Fruit fly (Drosophila melanogaster) whole organism, embryonic: ENCODE results near the gene PolA1.

Source experiments
- Aef1 ChIP-seq: fragments of 200-800 bp; sonication (Bioruptor generic); IDR thresholded peaks from 3 replicates; pipeline ENCODE4 v1.3.6; 2022; ENCODE audit warnings: missing biosample characterization, missing genetic modification characterization
- Bdp1 ChIP-seq: fragments of 200-800 bp; sonication (Bioruptor generic); optimal IDR thresholded peaks from 3 replicates; lab custom pipeline; 2016; ENCODE audit warnings: missing biosample characterization, missing genetic modification characterization
- Blimp-1 ChIP-seq: fragments of 200-800 bp; sonication (Bioruptor generic); optimal IDR thresholded peaks from 3 replicates; lab custom pipeline; 2018; ENCODE audit warnings: missing biosample characterization, missing genetic modification characterization, mild to moderate bottlenecking, moderate library complexity, missing genetic modification reagents
- BtbVII ChIP-seq: fragments of 200-800 bp; sonication (Bioruptor generic); optimal IDR thresholded peaks from 3 replicates; lab custom pipeline; 2017; ENCODE audit warnings: missing biosample characterization, mild to moderate bottlenecking, missing genetic modification characterization
- CG10274 ChIP-seq: fragments of 200-800 bp; sonication (Bioruptor generic); optimal IDR thresholded peaks from 3 replicates; lab custom pipeline; 2017; ENCODE audit warnings: missing biosample characterization, mild to moderate bottlenecking, missing genetic modification characterization
- CG10462 ChIP-seq: fragments of 200-800 bp; sonication (Bioruptor generic); optimal IDR thresholded peaks from 2 replicates; lab custom pipeline; 2016; ENCODE audit warnings: missing biosample characterization, missing genetic modification characterization
- CG10565 ChIP-seq: fragments of 200-800 bp; sonication (Bioruptor generic); optimal IDR thresholded peaks from 3 replicates; lab custom pipeline; 2016; ENCODE audit warnings: missing biosample characterization, mild to moderate bottlenecking, missing genetic modification characterization
- CG10654 ChIP-seq: fragments of 200-800 bp; sonication (Bioruptor generic); optimal IDR thresholded peaks from 2 replicates; lab custom pipeline; 2016; ENCODE audit warnings: missing biosample characterization, missing genetic modification characterization
- CG11093 ChIP-seq: fragments of 200-800 bp; sonication (Bioruptor generic); IDR thresholded peaks from 3 replicates; pipeline ENCODE4 v1.3.6; 2022; ENCODE audit warnings: missing biosample characterization, missing genetic modification characterization
- CG11398 ChIP-seq: fragments of 200-800 bp; sonication (Bioruptor generic); optimal IDR thresholded peaks from 2 replicates; lab custom pipeline; 2016; ENCODE audit warnings: missing biosample characterization, missing genetic modification characterization
- CG12219 ChIP-seq: fragments of 200-800 bp; sonication (Bioruptor generic); optimal IDR thresholded peaks from 3 replicates; lab custom pipeline; 2018; ENCODE audit warnings: missing biosample characterization, mild to moderate bottlenecking, missing genetic modification characterization
- CG13296 ChIP-seq: fragments of 200-800 bp; sonication (Bioruptor generic); optimal IDR thresholded peaks from 3 replicates; lab custom pipeline; 2018; ENCODE audit warnings: missing biosample characterization, mild to moderate bottlenecking, missing genetic modification characterization
- CG13624 ChIP-seq: fragments of 200-800 bp; sonication (Bioruptor generic); optimal IDR thresholded peaks from 2 replicates; lab custom pipeline; 2016; ENCODE audit warnings: missing biosample characterization, missing genetic modification characterization
- CG16779 ChIP-seq: fragments of 200-800 bp; sonication (Bioruptor generic); IDR thresholded peaks from 2 replicates; pipeline ENCODE4 v1.3.6; 2022; ENCODE audit warnings: missing biosample characterization, missing genetic modification characterization
- CG17829 ChIP-seq: fragments of 200-800 bp; optimal IDR thresholded peaks from 2 replicates; lab custom pipeline; 2019; ENCODE audit warnings: missing biosample characterization, mild to moderate bottlenecking, missing genetic modification characterization, moderate library complexity
- CG3065 ChIP-seq: fragments of 200-800 bp; sonication (Bioruptor generic); optimal IDR thresholded peaks from 2 replicates; lab custom pipeline; 2016; ENCODE audit warnings: missing biosample characterization, missing genetic modification characterization
- CG31365 ChIP-seq: fragments of 200-800 bp; sonication (Bioruptor generic); optimal IDR thresholded peaks from 2 replicates; lab custom pipeline; 2018; ENCODE audit warnings: missing biosample characterization, mild to moderate bottlenecking, missing genetic modification characterization
- CG34224 ChIP-seq: fragments of 200-800 bp; sonication (Bioruptor generic); IDR thresholded peaks from 3 replicates; pipeline ENCODE4 v1.3.6; 2022; ENCODE audit warnings: missing biosample characterization, missing genetic modification characterization; ENCODE audit not compliant: partially characterized antibody
- CG5180 ChIP-seq: fragments of 200-800 bp; sonication (Bioruptor generic); optimal IDR thresholded peaks from 3 replicates; lab custom pipeline; 2017; ENCODE audit warnings: missing biosample characterization, missing genetic modification characterization, mild to moderate bottlenecking, moderate library complexity, missing genetic modification reagents
- CG7372 ChIP-seq: fragments of 200-800 bp; sonication (Bioruptor generic); IDR thresholded peaks from 2 replicates; pipeline ENCODE4 v1.3.6; 2022; ENCODE audit warnings: missing biosample characterization, missing genetic modification characterization
- CG7556 ChIP-seq: fragments of 200-800 bp; sonication (Bioruptor generic); optimal IDR thresholded peaks from 2 replicates; lab custom pipeline; 2017; ENCODE audit warnings: missing biosample characterization, mild to moderate bottlenecking, missing genetic modification characterization
- CG7963 ChIP-seq: fragments of 200-800 bp; sonication (Bioruptor generic); IDR thresholded peaks from 3 replicates; pipeline ENCODE4 v1.3.6; 2022; ENCODE audit warnings: missing biosample characterization, missing genetic modification characterization; ENCODE audit not compliant: partially characterized antibody
- CG7987 ChIP-seq: fragments of 200-800 bp; sonication (Bioruptor generic); optimal IDR thresholded peaks from 2 replicates; lab custom pipeline; 2018; ENCODE audit warnings: missing biosample characterization, mild to moderate bottlenecking, missing genetic modification characterization, moderate library complexity
- CG8478 ChIP-seq: fragments of >200 bp; optimal IDR thresholded peaks from 2 replicates; lab custom pipeline; 2018
- Dip2 ChIP-seq: fragments of 200-800 bp; sonication (Bioruptor generic); IDR thresholded peaks from 2 replicates; pipeline ENCODE4 v1.3.6; 2022; ENCODE audit warnings: missing biosample characterization, missing genetic modification characterization
- E2f1 ChIP-seq: fragments of 200-800 bp; sonication (Bioruptor generic); IDR thresholded peaks from 2 replicates; pipeline ENCODE4 v1.3.6; 2022; ENCODE audit warnings: missing biosample characterization, missing genetic modification characterization
- Ets97D ChIP-seq: fragments of 200-800 bp; sonication (Bioruptor generic); optimal IDR thresholded peaks from 3 replicates; lab custom pipeline; 2016; ENCODE audit warnings: missing biosample characterization, missing genetic modification characterization
- Fer3 ChIP-seq: fragments of 200-800 bp; sonication (Bioruptor generic); optimal IDR thresholded peaks from 2 replicates; lab custom pipeline; 2018; ENCODE audit warnings: missing biosample characterization, mild to moderate bottlenecking, missing genetic modification characterization, moderate library complexity
- Gsc ChIP-seq: fragments of 200-800 bp; sonication (Bioruptor generic); IDR thresholded peaks from 2 replicates; pipeline ENCODE4 v1.3.6; 2022; ENCODE audit warnings: missing biosample characterization, missing genetic modification characterization
- HHEX ChIP-seq: fragments of 200-800 bp; sonication (Bioruptor generic); optimal IDR thresholded peaks from 3 replicates; lab custom pipeline; 2017; ENCODE audit warnings: missing biosample characterization, mild to moderate bottlenecking, missing genetic modification characterization, missing genetic modification reagents
- Mad ChIP-seq: fragments of 200-800 bp; sonication (Bioruptor generic); optimal IDR thresholded peaks from 2 replicates; lab custom pipeline; 2016; ENCODE audit warnings: missing biosample characterization, missing genetic modification characterization
- Max ChIP-seq: fragments of 200-800 bp; sonication (Bioruptor generic); optimal IDR thresholded peaks from 2 replicates; lab custom pipeline; 2016; ENCODE audit warnings: missing biosample characterization, mild to moderate bottlenecking, missing genetic modification characterization
- ap ChIP-seq: fragments of 200-800 bp; sonication (Bioruptor generic); IDR thresholded peaks from 2 replicates; pipeline ENCODE4 v1.3.6; 2022; ENCODE audit warnings: missing biosample characterization, missing genetic modification characterization
- ato ChIP-seq: fragments of 200-800 bp; sonication (Bioruptor generic); IDR thresholded peaks from 2 replicates; pipeline ENCODE4 v1.3.6; 2022; ENCODE audit warnings: missing biosample characterization, missing genetic modification characterization; ENCODE audit not compliant: partially characterized antibody
- ewg ChIP-seq: fragments of 200-800 bp; sonication (Bioruptor generic); optimal IDR thresholded peaks from 3 replicates; lab custom pipeline; 2017; ENCODE audit warnings: mild to moderate bottlenecking, missing biosample characterization, missing genetic modification reagents, missing genetic modification characterization
- fd3F ChIP-seq: fragments of 200-800 bp; sonication (Bioruptor generic); optimal IDR thresholded peaks from 2 replicates; lab custom pipeline; 2018; ENCODE audit warnings: missing biosample characterization, mild to moderate bottlenecking, missing genetic modification characterization, moderate library complexity
- hth ChIP-seq: fragments of >200 bp; optimal IDR thresholded peaks from 2 replicates; lab custom pipeline; 2017; ENCODE audit warnings: inconsistent platforms
- jing ChIP-seq: fragments of 200-800 bp; sonication (Bioruptor generic); optimal IDR thresholded peaks from 2 replicates; lab custom pipeline; 2018; ENCODE audit warnings: missing biosample characterization, mild to moderate bottlenecking, missing genetic modification characterization
- mam ChIP-seq: fragments of 200-800 bp; sonication (Bioruptor generic); optimal IDR thresholded peaks from 3 replicates; lab custom pipeline; 2016; ENCODE audit warnings: missing biosample characterization, missing genetic modification characterization
- nmo ChIP-seq: fragments of 200-800 bp; sonication (Bioruptor generic); optimal IDR thresholded peaks from 2 replicates; lab custom pipeline; 2018; ENCODE audit warnings: missing biosample characterization, mild to moderate bottlenecking, missing genetic modification characterization, moderate library complexity
- phol ChIP-seq: fragments of 200-800 bp; sonication (Bioruptor generic); optimal IDR thresholded peaks from 3 replicates; lab custom pipeline; 2018; ENCODE audit warnings: missing biosample characterization, mild to moderate bottlenecking, missing genetic modification characterization, moderate library complexity
- pros ChIP-seq: fragments of 200-800 bp; sonication (Bioruptor generic); optimal IDR thresholded peaks from 3 replicates; lab custom pipeline; 2019; ENCODE audit warnings: missing biosample characterization, mild to moderate bottlenecking, missing genetic modification characterization, moderate library complexity
- sc ChIP-seq, 3 experiments: fragments of >200 bp in 2 of 3; fragments of 200-800 bp in 1 of 3; sonication (Bioruptor generic) in 1 of 3; optimal IDR thresholded peaks; 2 replicates in 2 of 3; 3 replicates in 1 of 3; lab custom pipeline; 2017; ENCODE audit warnings: mild to moderate bottlenecking in 1 of 3, missing biosample characterization in 1 of 3, missing genetic modification characterization in 1 of 3, missing genetic modification reagents in 1 of 3
- slp2 ChIP-seq: fragments of 200-800 bp; sonication (Bioruptor generic); optimal IDR thresholded peaks from 2 replicates; lab custom pipeline; 2016; ENCODE audit warnings: missing biosample characterization, missing genetic modification characterization
- sr ChIP-seq: fragments of 200-800 bp; sonication (Bioruptor generic); IDR thresholded peaks from 3 replicates; pipeline ENCODE4 v1.3.6; 2022; ENCODE audit warnings: missing biosample characterization, missing genetic modification characterization
- tup ChIP-seq: fragments of 200-800 bp; sonication (Bioruptor generic); optimal IDR thresholded peaks from 2 replicates; lab custom pipeline; 2016; ENCODE audit warnings: missing biosample characterization, mild to moderate bottlenecking, missing genetic modification characterization, moderate library complexity
- wdn ChIP-seq: fragments of 200-800 bp; sonication (Bioruptor generic); IDR thresholded peaks from 2 replicates; pipeline ENCODE4 v1.3.6; 2022; ENCODE audit warnings: missing biosample characterization, missing genetic modification characterization
- wek ChIP-seq: fragments of 200-800 bp; sonication (Bioruptor generic); optimal IDR thresholded peaks from 3 replicates; lab custom pipeline; 2018; ENCODE audit warnings: missing biosample characterization, mild to moderate bottlenecking, missing genetic modification characterization, moderate library complexity

Gene PolA1

dm6 chr3R:21656492-21657484 is 14.8 kb downstream of the PolA1 start (continued):
- no peak for TF ChIP-seq CG31365 (tag; lab: Kevin White, UChicago)
- TF ChIP-seq CG13624 = no peak
- no peak for TF ChIP-seq hth (lab: Kevin White, UChicago)
- TF ChIP-seq tup = no peak
- TF ChIP-seq ap (GFP tag; lab: Robert Waterston, UW) = no peak
- peak; percentile 9; the same call in 2 of the 3 replicates for TF ChIP-seq Aef1 (GFP tag; lab: Robert Waterston, UW)
- TF ChIP-seq CG10565 (GFP tag; lab: Kevin White, UChicago) = no peak
- TF ChIP-seq CG7372 (GFP tag; lab: Robert Waterston, UW) = peak; percentile 32; the same call in 1 of the 2 replicates
- no peak for TF ChIP-seq CG11398 (GFP tag; lab: Kevin White, UChicago)
- TF ChIP-seq CG34224 (GFP tag; lab: Robert Waterston, UW) = no peak
- TF ChIP-seq CG10462 = peak; percentile 40
- TF ChIP-seq ewg (GFP tag; lab: Kevin White, UChicago) = peak; percentile 62
- TF ChIP-seq Bdp1 (GFP tag; lab: Kevin White, UChicago) = no peak
- TF ChIP-seq slp2 (GFP tag; lab: Kevin White, UChicago) = no peak
- peak; percentile 75 for TF ChIP-seq CG7556 (GFP tag; lab: Kevin White, UChicago)
- TF ChIP-seq CG10654 (GFP tag; lab: Kevin White, UChicago) = peak; percentile 59
- TF ChIP-seq Max = no peak
- TF ChIP-seq CG5180 (GFP tag; lab: Kevin White, UChicago) = peak; percentile 33
- peak; percentile 77 for TF ChIP-seq CG17829
- TF ChIP-seq CG8478 = no peak
- peak; percentile 59 for TF ChIP-seq HHEX (GFP tag; lab: Kevin White, UChicago)
- TF ChIP-seq jing (GFP tag; lab: Kevin White, UChicago) = peak; percentile 56
- no peak; the same call in 2 of the 3 replicates for TF ChIP-seq sr (GFP tag; lab: Robert Waterston, UW)
- TF ChIP-seq fd3F (GFP tag; lab: Kevin White, UChicago) = no peak
- no peak for TF ChIP-seq mam (GFP tag; lab: Kevin White, UChicago)
- no peak for TF ChIP-seq CG3065 (GFP tag; lab: Kevin White, UChicago)
- no peak for TF ChIP-seq CG7987 (GFP tag; lab: Kevin White, UChicago)
- TF ChIP-seq CG7963 (GFP tag; lab: Robert Waterston, UW) = no peak
- peak; percentile 7 for TF ChIP-seq BtbVII (GFP tag; lab: Kevin White, UChicago)
- TF ChIP-seq Mad = no peak
- peak; percentile 42 for TF ChIP-seq CG13296
- peak; percentile 84 for TF ChIP-seq phol (tag; lab: Kevin White, UChicago)
- no peak for TF ChIP-seq ato (GFP tag; lab: Robert Waterston, UW)
- no peak for TF ChIP-seq CG12219 (GFP tag; lab: Kevin White, UChicago)
- peak; percentile 47 for TF ChIP-seq Blimp-1
- peak; percentile 71 for TF ChIP-seq E2f1 (GFP tag; lab: Robert Waterston, UW)
- TF ChIP-seq sc (optimal IDR thresholded peaks at IDR 0.05; lab: Kevin White, UChicago) = no peak
- peak; percentile 46 for TF ChIP-seq sc (GFP tag; optimal IDR thresholded peaks at IDR 0.05; lab: Kevin White, UChicago)
- peak; percentile 35 for TF ChIP-seq Fer3
- TF ChIP-seq CG10274 (GFP tag; lab: Kevin White, UChicago) = no peak
- TF ChIP-seq pros (GFP tag; lab: Kevin White, UChicago) = no peak
- no peak for TF ChIP-seq CG16779 (GFP tag; lab: Robert Waterston, UW)
- peak; percentile 83 for TF ChIP-seq nmo (GFP tag; lab: Kevin White, UChicago)
- TF ChIP-seq Ets97D (GFP tag; lab: Kevin White, UChicago) = no peak
- TF ChIP-seq wdn = no peak
- no peak for TF ChIP-seq Dip2 (GFP tag; lab: Robert Waterston, UW)
- no peak for TF ChIP-seq wek (GFP tag; lab: Kevin White, UChicago)
- TF ChIP-seq CG11093 = no peak
- TF ChIP-seq Gsc (GFP tag; lab: Robert Waterston, UW) = no peak
